Worm (Caenorhabditis elegans) whole organism, L1 larva: ENCODE data around the gene nhr-283.

Source experiments
- C04F5.9 ChIP-seq: sonication (generic microtip); optimal IDR thresholded peaks from 2 replicates; lab custom pipeline; 2016; ENCODE audit warnings: missing genetic modification characterization, missing compliant biosample characterization
- F16B12.6 ChIP-seq: fragments of 150-350 bp; optimal IDR thresholded peaks from 2 replicates; lab custom pipeline; 2014; ENCODE audit warnings: missing biosample characterization, missing genetic modification characterization
- Y116A8C.19 ChIP-seq: sonication (generic microtip); optimal IDR thresholded peaks from 2 replicates; lab custom pipeline; 2016; ENCODE audit warnings: missing compliant biosample characterization, missing genetic modification characterization, borderline replicate concordance
- alr-1 ChIP-seq: fragments of 200-800 bp; sonication (Bioruptor generic); optimal IDR thresholded peaks from 2 replicates; lab custom pipeline; 2018; ENCODE audit warnings: borderline replicate concordance, mild to moderate bottlenecking, missing genetic modification characterization, missing compliant biosample characterization
- aly-2 ChIP-seq: fragments of 150-350 bp; optimal IDR thresholded peaks from 2 replicates; lab custom pipeline; 2014; ENCODE audit warnings: missing biosample characterization, missing genetic modification characterization
- ceh-88 ChIP-seq: fragments of 200-800 bp; sonication (Bioruptor generic); IDR thresholded peaks from 2 replicates; pipeline ENCODE4 v1.3.6; 2022; ENCODE audit warnings: missing genetic modification characterization, missing compliant biosample characterization
- ceh-90 ChIP-seq: sonication (generic microtip); optimal IDR thresholded peaks from 2 replicates; lab custom pipeline; 2016; ENCODE audit warnings: missing genetic modification characterization, missing compliant biosample characterization
- dsc-1 ChIP-seq: sonication (generic microtip); optimal IDR thresholded peaks from 2 replicates; lab custom pipeline; 2016; ENCODE audit warnings: mild to moderate bottlenecking, missing genetic modification characterization, missing compliant biosample characterization
- efl-1 ChIP-seq, 4 experiments: fragments of 150-350 bp; optimal IDR thresholded peaks in 3 of 4; peaks in 1 of 4; 1 replicate in 1 of 4; 2 replicates in 3 of 4; lab custom pipeline; 2014; ENCODE audit warnings: missing biosample characterization in 2 of 4, missing genetic modification characterization in 2 of 4, missing genetic modification reagents in 2 of 4
- efl-3 ChIP-seq: fragments of 200-800 bp; sonication (Bioruptor generic); optimal IDR thresholded peaks from 2 replicates; lab custom pipeline; 2018; ENCODE audit warnings: mild to moderate bottlenecking, missing genetic modification characterization, missing compliant biosample characterization
- elt-3 ChIP-seq, 6 experiments: fragments of 150-350 bp in 1 of 6; sonication (generic microtip); optimal IDR thresholded peaks; 2 replicates each; lab custom pipeline; 2017 to 2018; ENCODE audit warnings: missing biosample characterization in 6 of 6, missing genetic modification characterization in 6 of 6, inconsistent platforms in 1 of 6
- fkh-10 ChIP-seq: sonication (generic microtip); optimal IDR thresholded peaks from 2 replicates; lab custom pipeline; 2017; ENCODE audit warnings: missing biosample characterization, missing genetic modification reagents, missing genetic modification characterization
- fkh-8 ChIP-seq: sonication (generic microtip); optimal IDR thresholded peaks from 2 replicates; lab custom pipeline; 2016; ENCODE audit warnings: mild to moderate bottlenecking, missing genetic modification characterization, missing compliant biosample characterization
- grh-1 ChIP-seq: fragments of 200-800 bp; sonication (Bioruptor generic); IDR thresholded peaks from 2 replicates; pipeline ENCODE4 v1.3.6; 2022; ENCODE audit warnings: missing genetic modification reagents, missing genetic modification characterization, missing compliant biosample characterization
- lin-14 ChIP-seq: fragments of 200-800 bp; sonication (Bioruptor generic); optimal IDR thresholded peaks from 2 replicates; lab custom pipeline; 2018; ENCODE audit warnings: mild to moderate bottlenecking, missing genetic modification characterization, moderate library complexity, missing compliant biosample characterization
- lin-15B ChIP-seq: fragments of 150-350 bp; sonication (generic microtip); optimal IDR thresholded peaks from 3 replicates; lab custom pipeline; 2014; ENCODE audit warnings: missing biosample characterization, missing genetic modification characterization
- mab-9 ChIP-seq: fragments of 200-800 bp; sonication (Bioruptor generic); IDR thresholded peaks from 2 replicates; pipeline ENCODE4 v1.3.6; 2022; ENCODE audit warnings: missing genetic modification reagents, missing genetic modification characterization, missing compliant biosample characterization
- mef-2 ChIP-seq: fragments of 150-350 bp; optimal IDR thresholded peaks from 2 replicates; lab custom pipeline; 2014; ENCODE audit warnings: missing biosample characterization, missing genetic modification characterization
- mep-1 ChIP-seq: fragments of 150-350 bp; optimal IDR thresholded peaks from 2 replicates; lab custom pipeline; 2014; ENCODE audit warnings: missing biosample characterization, missing genetic modification characterization
- nhr-11 ChIP-seq: fragments of 150-350 bp; optimal IDR thresholded peaks from 2 replicates; lab custom pipeline; 2014; ENCODE audit warnings: missing biosample characterization, missing genetic modification characterization
- nhr-237 ChIP-seq: fragments of 150-350 bp; optimal IDR thresholded peaks from 2 replicates; lab custom pipeline; 2014; ENCODE audit warnings: missing biosample characterization, missing genetic modification characterization
- nhr-28 ChIP-seq: fragments of 150-350 bp; optimal IDR thresholded peaks from 2 replicates; lab custom pipeline; 2014; ENCODE audit warnings: missing biosample characterization, missing genetic modification characterization
- nhr-47 ChIP-seq: sonication (generic microtip); optimal IDR thresholded peaks from 2 replicates; lab custom pipeline; 2016; ENCODE audit warnings: mild to moderate bottlenecking, missing genetic modification characterization, moderate library complexity, missing compliant biosample characterization
- nhr-71 ChIP-seq: sonication (generic microtip); optimal IDR thresholded peaks from 2 replicates; lab custom pipeline; 2016; ENCODE audit warnings: mild to moderate bottlenecking, missing genetic modification characterization, moderate library complexity, missing compliant biosample characterization
- nhr-77 ChIP-seq: fragments of 150-350 bp; optimal IDR thresholded peaks from 2 replicates; lab custom pipeline; 2014; ENCODE audit warnings: missing biosample characterization, missing genetic modification characterization
- nhr-84 ChIP-seq: sonication (generic microtip); optimal IDR thresholded peaks from 2 replicates; lab custom pipeline; 2017; ENCODE audit warnings: missing biosample characterization, missing genetic modification characterization
- nhr-85 ChIP-seq: sonication (generic microtip); peaks from one replicate; lab custom pipeline; 2016; ENCODE audit warnings: missing genetic modification characterization, inconsistent platforms, missing compliant biosample characterization
- nhr-90 ChIP-seq: sonication (generic microtip); optimal IDR thresholded peaks from 2 replicates; lab custom pipeline; 2016; ENCODE audit warnings: mild to moderate bottlenecking, missing genetic modification characterization, missing compliant biosample characterization; ENCODE audit not compliant: poor library complexity
- pag-3 ChIP-seq: sonication (generic microtip); optimal IDR thresholded peaks from 2 replicates; lab custom pipeline; 2017; ENCODE audit warnings: missing genetic modification characterization, mild to moderate bottlenecking, missing compliant biosample characterization, antibody characterized with exemption, borderline replicate concordance; ENCODE audit not compliant: insufficient read depth
- skn-1 ChIP-seq: fragments of 150-350 bp; optimal IDR thresholded peaks from 2 replicates; lab custom pipeline; 2014; ENCODE audit warnings: missing biosample characterization, missing genetic modification characterization
- snu-23 ChIP-seq: sonication (generic microtip); optimal IDR thresholded peaks from 2 replicates; lab custom pipeline; 2016; ENCODE audit warnings: missing genetic modification characterization, missing compliant biosample characterization
- sup-37 ChIP-seq: fragments of 200-800 bp; sonication (Bioruptor generic); optimal IDR thresholded peaks from 2 replicates; lab custom pipeline; 2018; ENCODE audit warnings: mild to moderate bottlenecking, missing genetic modification characterization, missing compliant biosample characterization
- unc-130 ChIP-seq: fragments of 150-350 bp; optimal IDR thresholded peaks from 2 replicates; lab custom pipeline; 2017; ENCODE audit warnings: missing biosample characterization, missing genetic modification characterization, inconsistent platforms
- unc-30 ChIP-seq: sonication (generic microtip); optimal IDR thresholded peaks from 2 replicates; lab custom pipeline; 2017; ENCODE audit warnings: missing biosample characterization, missing genetic modification characterization
- unc-62 ChIP-seq: fragments of 150-350 bp; optimal IDR thresholded peaks from 2 replicates; lab custom pipeline; 2014; ENCODE audit warnings: missing biosample characterization, missing genetic modification reagents, missing genetic modification characterization
- unc-86 ChIP-seq: sonication (generic microtip); optimal IDR thresholded peaks from 2 replicates; lab custom pipeline; 2016; ENCODE audit warnings: missing genetic modification characterization, missing compliant biosample characterization
- xbp-1 ChIP-seq: sonication (generic microtip); optimal IDR thresholded peaks from 2 replicates; lab custom pipeline; 2016; ENCODE audit warnings: missing genetic modification characterization, missing compliant biosample characterization
- zag-1 ChIP-seq: fragments of 150-350 bp; optimal IDR thresholded peaks from 2 replicates; lab custom pipeline; 2014; ENCODE audit warnings: missing biosample characterization, missing genetic modification characterization
- zip-4 ChIP-seq: fragments of 200-800 bp; sonication (Bioruptor generic); optimal IDR thresholded peaks from 2 replicates; lab custom pipeline; 2018; ENCODE audit warnings: mild to moderate bottlenecking, missing genetic modification characterization, moderate library complexity, missing compliant biosample characterization

The nhr-283 gene

DNA sequence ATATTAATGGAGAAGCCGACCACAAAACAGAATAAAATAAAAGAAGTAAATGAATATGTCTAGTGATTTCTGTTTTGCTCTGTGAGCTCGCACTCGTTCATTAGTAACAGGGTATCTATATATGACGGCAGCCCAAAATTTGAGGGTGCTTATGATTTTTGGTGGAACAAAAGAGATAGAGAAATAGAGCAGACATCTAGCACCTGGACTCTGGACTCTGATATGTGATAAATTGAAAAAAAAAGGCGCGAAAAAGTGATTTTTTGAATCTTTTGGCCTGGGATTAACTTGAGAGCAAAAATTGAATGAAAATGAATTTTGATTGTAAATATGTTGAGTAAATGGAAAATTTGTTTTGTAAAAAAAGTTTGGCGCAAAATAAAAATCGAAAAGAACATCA, at the start of gene nhr-283:
Gene nhr-283 (minus strand): TSS at position 101 of the 400 bp plus-strand sequence.
- TF ChIP-seq fkh-8 (tag; lab: Kevin White, UChicago) = peak; percentile 24
- TF ChIP-seq unc-30 (tag; lab: Kevin White, UChicago) = no peak
- TF ChIP-seq efl-3 (GFP tag; lab: Kevin White, UChicago) = no peak
- no peak for TF ChIP-seq nhr-71 (tag; lab: Kevin White, UChicago)

DNA sequence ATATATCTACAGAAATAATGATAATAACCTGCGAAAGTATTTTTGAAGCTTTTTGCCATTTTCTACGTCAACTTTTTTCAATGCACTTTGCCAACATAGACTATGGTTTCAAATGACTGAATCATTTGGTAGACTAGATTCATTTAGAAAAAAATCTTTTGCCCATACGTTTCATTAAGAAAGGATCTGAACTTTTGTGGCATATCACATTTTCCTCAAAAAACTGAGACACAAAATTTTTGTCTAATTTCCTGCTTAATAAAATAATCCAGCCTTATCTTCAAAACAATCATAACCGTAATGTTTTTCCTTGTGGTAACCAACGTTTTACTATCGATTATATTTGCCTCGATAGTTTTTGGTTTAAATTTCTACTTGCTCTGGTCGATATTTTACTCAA, 49.6 kb upstream of the nhr-283 start, which contains the start of gene srbc-51:
Gene srbc-51 (plus strand): TSS at position 301 of the 400 bp plus-strand sequence.
- TF ChIP-seq lin-15B (tag; lab: Kevin White, UChicago) = no peak
- TF ChIP-seq pag-3 (tag; lab: Kevin White, UChicago) = no peak
- no peak for TF ChIP-seq aly-2 (tag; lab: Kevin White, UChicago)
- no peak for TF ChIP-seq unc-62 (GFP tag; lab: Kevin White, UChicago)
- TF ChIP-seq Y116A8C.19 = no peak
- no peak for TF ChIP-seq nhr-28 (tag; lab: Kevin White, UChicago)
- no peak for TF ChIP-seq snu-23
- no peak for TF ChIP-seq ceh-88 (GFP tag; lab: Robert Waterston, UW)
- no peak for TF ChIP-seq grh-1 (GFP tag; lab: Robert Waterston, UW)
- no peak for TF ChIP-seq dsc-1 (tag; lab: Kevin White, UChicago)
- TF ChIP-seq efl-1 (optimal IDR thresholded peaks at IDR 0.05; lab: Kevin White, UChicago) = no peak
- no peak for TF ChIP-seq efl-1 (GFP tag; optimal IDR thresholded peaks at IDR 0.05 in 1 of 2; lab: Kevin White, UChicago)
- TF ChIP-seq ceh-90 (tag; lab: Kevin White, UChicago) = no peak
- TF ChIP-seq nhr-84 (tag; lab: Kevin White, UChicago) = no peak

DNA sequence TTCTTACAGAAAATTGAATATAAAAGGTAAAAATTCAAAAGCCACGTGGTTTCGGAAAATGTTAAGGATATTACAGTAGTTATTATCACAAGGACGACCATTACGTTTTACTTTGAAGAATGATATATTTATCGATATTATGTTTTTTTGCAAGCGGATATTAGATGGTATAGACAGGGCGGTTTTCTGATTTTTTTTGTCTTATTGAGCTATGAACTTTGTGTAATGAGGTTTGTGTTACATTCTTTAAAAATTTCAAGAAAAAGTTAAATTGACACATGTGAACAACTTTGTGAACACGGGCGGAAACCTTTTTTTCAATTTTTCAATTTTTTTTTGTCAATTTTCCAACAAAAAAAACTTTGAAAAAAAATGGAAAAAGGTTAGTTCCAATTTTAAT, 48.3 kb upstream of the nhr-283 start, which contains the start of gene srbc-50:
Gene srbc-50 (minus strand): TSS at position 101 of the 400 bp plus-strand sequence.
- TF ChIP-seq fkh-8 (tag; lab: Kevin White, UChicago) = no peak
- no peak for TF ChIP-seq mab-9 (GFP tag; lab: Robert Waterston, UW)
- TF ChIP-seq F16B12.6 (tag; lab: Kevin White, UChicago) = no peak
- no peak for TF ChIP-seq elt-3 (tag; optimal IDR thresholded peaks at IDR 0.05; lab: Kevin White, UChicago)
- no peak for TF ChIP-seq zag-1
- TF ChIP-seq aly-2 (tag; lab: Kevin White, UChicago) = no peak
- no peak for TF ChIP-seq nhr-77
- no peak for TF ChIP-seq mef-2 (tag; lab: Kevin White, UChicago)
- TF ChIP-seq efl-3 (GFP tag; lab: Kevin White, UChicago) = no peak
- no peak for TF ChIP-seq unc-30 (tag; lab: Kevin White, UChicago)
- TF ChIP-seq nhr-237 (tag; lab: Kevin White, UChicago) = no peak
- no peak for TF ChIP-seq xbp-1 (tag; lab: Kevin White, UChicago)
- no peak for TF ChIP-seq lin-14 (GFP tag; lab: Kevin White, UChicago)

DNA sequence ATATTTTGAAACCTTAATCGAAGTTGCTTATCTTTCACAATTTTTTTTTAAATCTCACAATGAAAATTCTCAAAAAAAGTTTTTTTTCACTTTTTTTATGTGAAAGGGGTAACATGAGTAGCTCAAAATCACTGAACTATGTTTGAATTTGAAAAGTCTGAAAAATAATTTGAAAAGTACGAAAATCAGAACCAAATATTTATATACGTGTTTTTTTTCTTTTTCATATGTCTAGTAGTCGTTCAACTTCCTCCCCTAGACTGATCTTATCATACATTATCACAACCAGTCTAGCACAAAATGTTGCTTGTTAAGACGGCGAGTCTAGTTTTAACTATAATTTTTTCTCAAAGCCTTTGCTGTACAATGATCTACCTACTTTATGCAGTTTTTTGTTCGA, 44.8 kb upstream of the nhr-283 start, which contains the start of gene srbc-49:
Gene srbc-49 (plus strand): TSS at position 301 of the 400 bp plus-strand sequence.
- no peak for TF ChIP-seq aly-2 (tag; lab: Kevin White, UChicago)
- TF ChIP-seq sup-37 (GFP tag; lab: Kevin White, UChicago) = no peak
- TF ChIP-seq alr-1 = no peak
- TF ChIP-seq C04F5.9 (tag; lab: Kevin White, UChicago) = no peak
- no peak for TF ChIP-seq efl-1 (optimal IDR thresholded peaks at IDR 0.05; lab: Kevin White, UChicago)
- peak in 1 of 2 experiments; percentile 42 for TF ChIP-seq efl-1 (GFP tag; optimal IDR thresholded peaks at IDR 0.05 in 1 of 2; lab: Kevin White, UChicago)
- TF ChIP-seq fkh-10 = no peak

DNA sequence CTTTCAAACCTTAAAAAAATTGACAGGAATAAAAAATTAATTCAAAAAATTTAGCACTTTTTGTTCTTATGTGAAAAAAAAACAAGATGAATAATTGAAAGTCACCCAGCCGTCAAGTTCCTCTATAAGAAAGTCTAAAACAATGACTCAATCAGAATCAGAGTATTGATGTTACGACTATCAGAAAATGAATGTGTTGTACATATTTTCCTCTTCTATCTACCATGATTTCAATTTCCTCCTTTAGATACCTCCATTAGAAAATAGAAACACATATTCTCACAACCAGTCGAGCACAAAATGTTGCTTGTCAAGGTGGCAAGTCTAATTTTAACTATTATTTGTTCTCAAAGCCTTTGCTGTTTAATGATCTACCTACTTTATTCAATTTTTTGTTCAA, 43.4 kb upstream of the nhr-283 start, which contains the start of gene srbc-48:
Gene srbc-48 (plus strand): TSS at position 301 of the 400 bp plus-strand sequence.
- TF ChIP-seq unc-130 (tag; lab: Kevin White, UChicago) = no peak
- TF ChIP-seq F16B12.6 (tag; lab: Kevin White, UChicago) = no peak
- no peak for TF ChIP-seq zip-4 (GFP tag; lab: Kevin White, UChicago)
- no peak for TF ChIP-seq nhr-90 (tag; lab: Kevin White, UChicago)
- no peak for TF ChIP-seq nhr-85 (tag; lab: Kevin White, UChicago)
- TF ChIP-seq nhr-11 (tag; lab: Kevin White, UChicago) = no peak
- no peak for TF ChIP-seq skn-1 (tag; lab: Kevin White, UChicago)
- no peak for TF ChIP-seq mab-9 (GFP tag; lab: Robert Waterston, UW)
- no peak for TF ChIP-seq nhr-47 (tag; lab: Kevin White, UChicago)
- no peak for TF ChIP-seq mep-1 (tag; lab: Kevin White, UChicago)
- TF ChIP-seq unc-86 (tag; lab: Kevin White, UChicago) = no peak
